Worm (Caenorhabditis elegans): ENCODE measurements around the gene F17A2.16.

F17A2.16 gene

ce11 chrX:12315268-12315667 lies 7.0 kb downstream of the F17A2.16 start, which contains the start of gene xtr-2:
Gene xtr-2, plus strand, starts transcription at chrX:12315568.
- TF ChIP-seq cebp-1 (GFP tag; IDR thresholded peaks at IDR 0.05), result no peak
- no peak for TF ChIP-seq cebp-1 (tag; optimal IDR thresholded peaks at IDR 0.05)
- no peak for TF ChIP-seq K12H6.12 (tag; optimal IDR thresholded peaks at IDR 0.05)
- TF ChIP-seq ceh-58 (GFP tag; IDR thresholded peaks at IDR 0.05), result no peak
- no peak for TF ChIP-seq nhr-179 (tag; optimal IDR thresholded peaks at IDR 0.05)
- no peak for TF ChIP-seq madf-6 (GFP tag; IDR thresholded peaks at IDR 0.05)
- TF ChIP-seq lin-26 (GFP tag; IDR thresholded peaks at IDR 0.05), result no peak
- no peak for TF ChIP-seq sdz-38 (tag; optimal IDR thresholded peaks at IDR 0.05)

- no peak for TF ChIP-seq F22D6.2 (tag; optimal IDR thresholded peaks at IDR 0.05)
- no peak for TF ChIP-seq lin-26 (GFP tag; IDR thresholded peaks at IDR 0.05)
- no peak for TF ChIP-seq hlh-12 (tag; optimal IDR thresholded peaks at IDR 0.05)
- TF ChIP-seq ceh-79 (tag; optimal IDR thresholded peaks at IDR 0.05), result no peak
- no peak for TF ChIP-seq ztf-3 (GFP tag; optimal IDR thresholded peaks at IDR 0.05)
- TF ChIP-seq attf-6 (GFP tag; IDR thresholded peaks at IDR 0.05), result no peak
- TF ChIP-seq zfh-2 (GFP tag; conservative IDR thresholded peaks at IDR 0.05), result no peak
- no peak for TF ChIP-seq chd-7 (tag; optimal IDR thresholded peaks at IDR 0.05)
- no peak for TF ChIP-seq hrde-1 (tag; optimal IDR thresholded peaks at IDR 0.05; ENCODE audit: borderline replicate concordance)
- TF ChIP-seq him-1 (tag; optimal IDR thresholded peaks at IDR 0.05), result no peak
- no peak for TF ChIP-seq ceh-27 (GFP tag; optimal IDR thresholded peaks at IDR 0.05)
- no peak for TF ChIP-seq ztf-22 (GFP tag; optimal IDR thresholded peaks at IDR 0.05)
- TF ChIP-seq F39B2.1 (GFP tag; IDR thresholded peaks at IDR 0.05), result no peak
- TF ChIP-seq D2030.7 (GFP tag; IDR thresholded peaks at IDR 0.05), result no peak
- TF ChIP-seq atf-7 (tag; optimal IDR thresholded peaks at IDR 0.05), result no peak
Observed at ce11 chrX:12317560-12317959, 9.3 kb downstream of the F17A2.16 start.

ce11 chrX:12320737-12321136 lies 12.5 kb downstream of the F17A2.16 start, which contains the start of gene ceh-40:
Gene ceh-40, minus strand, starts transcription at chrX:12320777.
- no peak for TF ChIP-seq C17E4.6 (GFP tag; IDR thresholded peaks at IDR 0.05)
- peak; percentile 5 for TF ChIP-seq unc-62 (GFP tag; optimal IDR thresholded peaks at IDR 0.05)

DNA sequence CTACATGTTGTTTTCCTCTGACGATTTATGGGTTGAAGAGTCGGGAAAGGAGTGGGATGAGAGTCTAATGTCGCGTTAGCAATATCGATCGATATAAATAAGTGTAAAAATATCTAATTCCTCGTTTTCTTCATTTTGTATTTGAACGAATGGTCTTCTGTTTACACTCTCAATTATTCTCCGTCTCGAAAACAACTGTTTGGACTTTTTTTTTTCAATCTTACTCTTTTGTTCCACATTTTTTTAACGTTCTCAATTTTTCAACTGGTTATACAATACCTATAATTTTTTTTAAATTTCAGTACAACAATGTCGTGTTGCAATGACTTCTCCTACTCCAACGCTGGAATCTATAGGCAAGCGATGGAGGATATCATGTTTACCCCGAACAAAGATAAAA lies 13.1 kb downstream of the F17A2.16 start, which contains the start of gene F17A2.13:
F17A2.13 (plus strand) TSS at position 301 of the 400 bp plus-strand sequence.
- TF ChIP-seq hsf-1 (GFP tag; IDR thresholded peaks at IDR 0.05) (no peak), pha-4 (tag; optimal IDR thresholded peaks at IDR 0.05) (no peak), Y53F4B.3 (GFP tag; IDR thresholded peaks at IDR 0.05) (no peak), F49E8.2 (tag; optimal IDR thresholded peaks at IDR 0.05; ENCODE audit: insufficient read depth) (no peak), zim-3 (tag; optimal IDR thresholded peaks at IDR 0.05) (no peak), Y56A3A.18 (GFP tag; IDR thresholded peaks at IDR 0.05) (no peak), nhr-120 (GFP tag; IDR thresholded peaks at IDR 0.05) (no peak), repo-1 (tag; optimal IDR thresholded peaks at IDR 0.05) (no peak), lin-54 (GFP tag; optimal IDR thresholded peaks at IDR 0.05) (no peak), egl-18 (GFP tag; IDR thresholded peaks at IDR 0.05) (no peak), ccch-3 (GFP tag; optimal IDR thresholded peaks at IDR 0.05) (no peak), madf-3 (GFP tag; IDR thresholded peaks at IDR 0.05) (no peak), tlf-1 (GFP tag; optimal IDR thresholded peaks at IDR 0.05) (no peak), dpff-1 (tag; optimal IDR thresholded peaks at IDR 0.05) (no peak), ztf-26 (tag; optimal IDR thresholded peaks at IDR 0.05) (no peak)

Measured in whole organism, young adult.